Fruit fly (Drosophila melanogaster) whole organism, embryonic: Measurements from ENCODE around the gene mRpS33.

Experiments
- Abd-B ChIP-seq: fragments of 200-800 bp; sonication (Bioruptor generic); optimal IDR thresholded peaks from 2 replicates; lab custom pipeline; 2018; ENCODE audit warnings: missing biosample characterization, mild to moderate bottlenecking, missing genetic modification characterization, moderate library complexity
- CG10654 ChIP-seq: fragments of 200-800 bp; sonication (Bioruptor generic); optimal IDR thresholded peaks from 2 replicates; lab custom pipeline; 2016; ENCODE audit warnings: missing biosample characterization, missing genetic modification characterization
- CG13296 ChIP-seq: fragments of 200-800 bp; sonication (Bioruptor generic); optimal IDR thresholded peaks from 3 replicates; lab custom pipeline; 2018; ENCODE audit warnings: missing biosample characterization, mild to moderate bottlenecking, missing genetic modification characterization
- CG17186 ChIP-seq: fragments of 200-800 bp; sonication (Bioruptor generic); optimal IDR thresholded peaks from 3 replicates; lab custom pipeline; 2017; ENCODE audit warnings: missing biosample characterization, missing genetic modification reagents, missing genetic modification characterization
- CG2116 ChIP-seq: fragments of 200-800 bp; sonication (Bioruptor generic); optimal IDR thresholded peaks from 3 replicates; lab custom pipeline; 2018; ENCODE audit warnings: missing biosample characterization, mild to moderate bottlenecking, missing genetic modification characterization
- CG2889 ChIP-seq: fragments of 200-800 bp; sonication (Bioruptor generic); IDR thresholded peaks from 3 replicates; pipeline ENCODE4 v1.3.6; 2022; ENCODE audit warnings: missing biosample characterization, missing genetic modification characterization
- CG3065 ChIP-seq: fragments of 200-800 bp; sonication (Bioruptor generic); optimal IDR thresholded peaks from 2 replicates; lab custom pipeline; 2016; ENCODE audit warnings: missing biosample characterization, missing genetic modification characterization
- CG4360 ChIP-seq: fragments of 200-800 bp; sonication (Bioruptor generic); IDR thresholded peaks from 2 replicates; pipeline ENCODE4 v1.3.6; 2022; ENCODE audit warnings: missing biosample characterization, missing genetic modification characterization
- CG4730 ChIP-seq: fragments of 200-800 bp; sonication (Bioruptor generic); IDR thresholded peaks from 2 replicates; pipeline ENCODE4 v1.3.6; 2022; ENCODE audit warnings: missing biosample characterization, missing genetic modification characterization
- CkIIα-i1 ChIP-seq: fragments of 200-800 bp; sonication (Bioruptor generic); IDR thresholded peaks from 2 replicates; pipeline ENCODE4 v1.3.6; 2022; ENCODE audit warnings: missing biosample characterization, missing genetic modification characterization
- Deaf1 ChIP-seq: fragments of 200-800 bp; optimal IDR thresholded peaks from 3 replicates; lab custom pipeline; 2019; ENCODE audit warnings: missing biosample characterization, mild to moderate bottlenecking, missing genetic modification characterization, moderate library complexity
- Dll ChIP-seq: fragments of 200-800 bp; sonication (Bioruptor generic); IDR thresholded peaks from 4 replicates; pipeline ENCODE4 v1.3.6; 2022; ENCODE audit warnings: missing biosample characterization, missing genetic modification characterization; ENCODE audit not compliant: partially characterized antibody
- Dp ChIP-seq: fragments of 200-800 bp; sonication (Bioruptor generic); optimal IDR thresholded peaks from 2 replicates; lab custom pipeline; 2018; ENCODE audit warnings: missing biosample characterization, mild to moderate bottlenecking, missing genetic modification characterization, moderate library complexity
- Drgx ChIP-seq: fragments of 200-800 bp; sonication (Bioruptor generic); IDR thresholded peaks from 2 replicates; pipeline ENCODE4 v1.3.6; 2022; ENCODE audit warnings: missing biosample characterization, missing genetic modification characterization
- Gug ChIP-seq: fragments of 200-800 bp; sonication (Bioruptor generic); IDR thresholded peaks from 4 replicates; pipeline ENCODE4 v1.3.6; 2022; ENCODE audit warnings: missing biosample characterization, missing genetic modification characterization
- Hand ChIP-seq: fragments of 200-800 bp; sonication (Bioruptor generic); optimal IDR thresholded peaks from 2 replicates; lab custom pipeline; 2017; ENCODE audit warnings: mild to moderate bottlenecking, missing biosample characterization, missing genetic modification reagents, missing genetic modification characterization
- Myb ChIP-seq: fragments of 200-800 bp; sonication (Bioruptor generic); optimal IDR thresholded peaks from 2 replicates; lab custom pipeline; 2016; ENCODE audit warnings: missing biosample characterization, missing genetic modification characterization
- Sin3A ChIP-seq: fragments of >200 bp; optimal IDR thresholded peaks from 2 replicates; lab custom pipeline; 2018
- YL-1 ChIP-seq: fragments of 200-800 bp; sonication (Bioruptor generic); optimal IDR thresholded peaks from 3 replicates; lab custom pipeline; 2017; ENCODE audit warnings: missing biosample characterization, mild to moderate bottlenecking, missing genetic modification characterization
- ara ChIP-seq: fragments of 200-800 bp; sonication (Bioruptor generic); IDR thresholded peaks from 2 replicates; pipeline ENCODE4 v1.3.6; 2022; ENCODE audit warnings: missing biosample characterization, missing genetic modification characterization
- ase ChIP-seq: fragments of 200-800 bp; sonication (Bioruptor generic); IDR thresholded peaks from 3 replicates; pipeline ENCODE4 v1.3.6; 2022; ENCODE audit warnings: missing biosample characterization, missing genetic modification characterization
- ash1 ChIP-seq: fragments of 200-800 bp; sonication (Bioruptor generic); optimal IDR thresholded peaks from 2 replicates; lab custom pipeline; 2018; ENCODE audit warnings: missing biosample characterization, mild to moderate bottlenecking, missing genetic modification characterization
- az2 ChIP-seq: fragments of 200-800 bp; sonication (Bioruptor generic); optimal IDR thresholded peaks from 3 replicates; lab custom pipeline; 2016; ENCODE audit warnings: missing biosample characterization, missing genetic modification characterization
- bcd ChIP-seq: fragments of 200-800 bp; sonication (Bioruptor generic); optimal IDR thresholded peaks from 2 replicates; lab custom pipeline; 2017; ENCODE audit warnings: missing biosample characterization, mild to moderate bottlenecking, missing genetic modification characterization
- cad ChIP-seq: fragments of >200 bp; optimal IDR thresholded peaks from 2 replicates; lab custom pipeline; 2017; ENCODE audit warnings: missing biosample characterization, missing genetic modification characterization
- chinmo ChIP-seq: fragments of 200-800 bp; sonication (Bioruptor generic); IDR thresholded peaks from 4 replicates; pipeline ENCODE4 v1.3.6; 2022; ENCODE audit warnings: missing biosample characterization, missing genetic modification characterization; ENCODE audit not compliant: partially characterized antibody
- ci ChIP-seq: fragments of 200-800 bp; sonication (Bioruptor generic); IDR thresholded peaks from 3 replicates; pipeline ENCODE4 v1.3.6; 2022; ENCODE audit warnings: missing biosample characterization, missing genetic modification characterization
- corto ChIP-seq: fragments of 200-800 bp; sonication (Bioruptor generic); optimal IDR thresholded peaks from 2 replicates; lab custom pipeline; 2016; ENCODE audit warnings: missing biosample characterization, mild to moderate bottlenecking, missing genetic modification characterization, moderate library complexity
- dpn ChIP-seq, 2 experiments: fragments of 200-800 bp; sonication (Bioruptor generic); optimal IDR thresholded peaks; 3 replicates each; lab custom pipeline; 2016; ENCODE audit warnings: missing biosample characterization in 2 of 2, missing genetic modification characterization in 2 of 2
- esg ChIP-seq: fragments of 200-800 bp; sonication (Bioruptor generic); conservative IDR thresholded peaks from 2 replicates; pipeline ENCODE4 v1.3.6; 2022; ENCODE audit warnings: missing biosample characterization, missing genetic modification characterization
- grn ChIP-seq: fragments of 200-800 bp; sonication (Bioruptor generic); optimal IDR thresholded peaks from 3 replicates; lab custom pipeline; 2017; ENCODE audit warnings: missing biosample characterization, missing genetic modification characterization
- gsb-n ChIP-seq: fragments of 200-800 bp; sonication (Bioruptor generic); optimal IDR thresholded peaks from 3 replicates; lab custom pipeline; 2018; ENCODE audit warnings: missing biosample characterization, mild to moderate bottlenecking, missing genetic modification characterization
- gt ChIP-seq: fragments of 200-800 bp; sonication (Bioruptor generic); IDR thresholded peaks from 2 replicates; pipeline ENCODE4 v1.3.6; 2022; ENCODE audit warnings: missing biosample characterization, missing genetic modification characterization
- hbn ChIP-seq: fragments of 200-800 bp; sonication (Bioruptor generic); IDR thresholded peaks from 2 replicates; pipeline ENCODE4 v1.3.6; 2022; ENCODE audit warnings: missing biosample characterization, missing genetic modification characterization; ENCODE audit not compliant: partially characterized antibody
- jing ChIP-seq: fragments of 200-800 bp; sonication (Bioruptor generic); optimal IDR thresholded peaks from 2 replicates; lab custom pipeline; 2018; ENCODE audit warnings: missing biosample characterization, mild to moderate bottlenecking, missing genetic modification characterization
- kay ChIP-seq: fragments of 200-800 bp; sonication (Bioruptor generic); optimal IDR thresholded peaks from 2 replicates; lab custom pipeline; 2016; ENCODE audit warnings: missing biosample characterization, missing genetic modification characterization
- lola ChIP-seq, 3 experiments: fragments of >200 bp in 2 of 3; fragments of 200-800 bp in 1 of 3; sonication (Bioruptor generic) in 1 of 3; optimal IDR thresholded peaks; 2 replicates each; lab custom pipeline; 2017 to 2019; ENCODE audit warnings: missing biosample characterization in 3 of 3, missing genetic modification characterization in 3 of 3, mild to moderate bottlenecking in 1 of 3, moderate library complexity in 1 of 3
- nmo ChIP-seq: fragments of 200-800 bp; sonication (Bioruptor generic); optimal IDR thresholded peaks from 2 replicates; lab custom pipeline; 2018; ENCODE audit warnings: missing biosample characterization, mild to moderate bottlenecking, missing genetic modification characterization, moderate library complexity
- pros ChIP-seq: fragments of 200-800 bp; sonication (Bioruptor generic); optimal IDR thresholded peaks from 3 replicates; lab custom pipeline; 2019; ENCODE audit warnings: missing biosample characterization, mild to moderate bottlenecking, missing genetic modification characterization, moderate library complexity
- row ChIP-seq: fragments of 200-800 bp; sonication (Bioruptor generic); IDR thresholded peaks from 3 replicates; pipeline ENCODE4 v1.3.6; 2022; ENCODE audit warnings: missing biosample characterization, missing genetic modification characterization
- ssp ChIP-seq: fragments of 200-800 bp; sonication (Bioruptor generic); IDR thresholded peaks from 2 replicates; pipeline ENCODE4 v1.3.6; 2022; ENCODE audit warnings: missing biosample characterization, missing genetic modification characterization
- stwl ChIP-seq: fragments of 200-800 bp; sonication (Bioruptor generic); optimal IDR thresholded peaks from 3 replicates; lab custom pipeline; 2018; ENCODE audit warnings: missing biosample characterization, mild to moderate bottlenecking, missing genetic modification characterization, moderate library complexity
- sug ChIP-seq: fragments of 200-800 bp; optimal IDR thresholded peaks from 2 replicates; lab custom pipeline; 2019; ENCODE audit warnings: missing biosample characterization, mild to moderate bottlenecking, missing genetic modification characterization, moderate library complexity
- tio ChIP-seq: fragments of 200-800 bp; sonication (Bioruptor generic); optimal IDR thresholded peaks from 2 replicates; lab custom pipeline; 2017; ENCODE audit warnings: missing biosample characterization, missing genetic modification characterization, inconsistent platforms
- unc-4 ChIP-seq: fragments of 200-800 bp; sonication (Bioruptor generic); IDR thresholded peaks from 2 replicates; pipeline ENCODE4 v1.3.6; 2022; ENCODE audit warnings: missing biosample characterization, missing genetic modification characterization; ENCODE audit not compliant: partially characterized antibody
- vvl ChIP-seq: fragments of 200-800 bp; sonication (Bioruptor generic); IDR thresholded peaks from 2 replicates; pipeline ENCODE4 v1.3.6; 2022; ENCODE audit warnings: missing biosample characterization, missing genetic modification characterization
- yki ChIP-seq: fragments of >200 bp; optimal IDR thresholded peaks from 3 replicates; lab custom pipeline; 2018
- z ChIP-seq: fragments of 200-800 bp; sonication (Bioruptor generic); IDR thresholded peaks from 3 replicates; pipeline ENCODE4 v1.3.6; 2022; ENCODE audit warnings: missing biosample characterization, missing genetic modification characterization
- zf30C ChIP-seq: fragments of 200-800 bp; sonication (Bioruptor generic); optimal IDR thresholded peaks from 3 replicates; lab custom pipeline; 2018; ENCODE audit warnings: missing biosample characterization, mild to moderate bottlenecking, missing genetic modification characterization

The mRpS33 gene

dm6 chr3R:16452954-16453587 lies 16.7 kb upstream of the mRpS33 start (continued):
- TF ChIP-seq kay (GFP tag; lab: Kevin White, UChicago): peak; percentile 90
- TF ChIP-seq Sin3A (lab: Kevin White, UChicago): peak; percentile 31
- TF ChIP-seq row (GFP tag; lab: Robert Waterston, UW): peak; percentile 14; the same call in 1 of the 3 replicates
- peak; percentile 97 for TF ChIP-seq pros (GFP tag; lab: Kevin White, UChicago)
- peak; percentile 10 for TF ChIP-seq gsb-n (tag; lab: Kevin White, UChicago)
- no peak for TF ChIP-seq gt (GFP tag; lab: Robert Waterston, UW)
- TF ChIP-seq chinmo (GFP tag; lab: Robert Waterston, UW): peak; percentile 90; the same call in 3 of the 4 replicates
- TF ChIP-seq CG13296 (GFP tag; lab: Kevin White, UChicago): no peak
- no peak for TF ChIP-seq CkIIα-i1
- no peak for TF ChIP-seq nmo
- peak; percentile 25 for TF ChIP-seq sug
- peak; percentile 53 for TF ChIP-seq Deaf1 (tag; lab: Kevin White, UChicago)
- peak; percentile 79 for TF ChIP-seq cad (GFP tag; lab: Kevin White, UChicago)
- no peak for TF ChIP-seq bcd (GFP tag; lab: Kevin White, UChicago)
- peak; percentile 42 for TF ChIP-seq yki
- no peak for TF ChIP-seq corto
- TF ChIP-seq z: peak; percentile 60; the same call in 1 of the 3 replicates
- TF ChIP-seq hbn: peak; percentile 23; the same call in 1 of the 2 replicates
- TF ChIP-seq CG4360 (GFP tag; lab: Robert Waterston, UW): peak; percentile 79
- TF ChIP-seq ci: 0 out of 3 replicates have a peak, but pooled peaks have one; percentile 13
- no peak for TF ChIP-seq CG4730
- TF ChIP-seq grn (GFP tag; lab: Kevin White, UChicago): peak; percentile 16
- peak; percentile 34; the same call in 1 of the 4 replicates for TF ChIP-seq Dll (GFP tag; lab: Robert Waterston, UW)
- TF ChIP-seq CG10654: no peak
- no peak for TF ChIP-seq Dp (GFP tag; lab: Kevin White, UChicago)
- no peak for TF ChIP-seq jing (GFP tag; lab: Kevin White, UChicago)
- TF ChIP-seq CG3065: no peak
- TF ChIP-seq vvl (GFP tag; lab: Robert Waterston, UW): peak; percentile 52; the same call in 1 of the 2 replicates
- peak; percentile 39 for TF ChIP-seq YL-1 (GFP tag; lab: Kevin White, UChicago)
- no peak for TF ChIP-seq az2 (GFP tag; lab: Kevin White, UChicago)

- TF ChIP-seq ssp (GFP tag; lab: Robert Waterston, UW): peak; percentile 86
- TF ChIP-seq CG2889: peak; percentile 87
- no peak for TF ChIP-seq unc-4 (GFP tag; lab: Robert Waterston, UW)
- peak; percentile 97 for TF ChIP-seq Gug (GFP tag; lab: Robert Waterston, UW)
- peak; percentile 99 for TF ChIP-seq Drgx (GFP tag; lab: Robert Waterston, UW)
- peak; percentile 59 for TF ChIP-seq stwl (tag; lab: Kevin White, UChicago)
- no peak for TF ChIP-seq Hand (GFP tag; lab: Kevin White, UChicago)
- TF ChIP-seq YL-1 (GFP tag; lab: Kevin White, UChicago): peak; percentile 71
- TF ChIP-seq CG17186 (GFP tag; lab: Kevin White, UChicago): peak; percentile 55
- TF ChIP-seq Myb (GFP tag; lab: Kevin White, UChicago): peak; percentile 64
- TF ChIP-seq ash1 (GFP tag; lab: Kevin White, UChicago): peak; percentile 62
- peak in 1 of 3 experiments; percentile 96 for TF ChIP-seq lola (GFP tag; optimal IDR thresholded peaks at IDR 0.05; lab: Kevin White, UChicago)
- TF ChIP-seq Abd-B (GFP tag; lab: Kevin White, UChicago): peak; percentile 96
- TF ChIP-seq CG2116: peak; percentile 43
- peak; percentile 91 for TF ChIP-seq esg (GFP tag; lab: Robert Waterston, UW)
- TF ChIP-seq dpn (GFP tag; optimal IDR thresholded peaks at IDR 0.05; lab: Kevin White, UChicago): peak; percentile 92 to 95
- peak; percentile 96 for TF ChIP-seq ase (GFP tag; lab: Robert Waterston, UW)
- TF ChIP-seq zf30C (GFP tag; lab: Kevin White, UChicago): no peak
- 0 out of 4 replicates have a peak, but pooled peaks have one; percentile 24 for TF ChIP-seq Dll (GFP tag; lab: Robert Waterston, UW)
- TF ChIP-seq tio: no peak
- peak; percentile 99 for TF ChIP-seq ara (GFP tag; lab: Robert Waterston, UW)
Observed at dm6 chr3R:16449187-16449973, 13.0 kb upstream of the mRpS33 start.
